Worm (Caenorhabditis elegans) whole organism, L4 larva: ENCODE data around the gene C18B2.5.

ENCODE experiments used
- D1046.2 ChIP-seq: fragments of 200-800 bp; sonication (Bioruptor generic); IDR thresholded peaks from 2 replicates; pipeline ENCODE4 v1.3.6; 2022; ENCODE audit warnings: missing genetic modification characterization, missing compliant biosample characterization
- F49E8.2 ChIP-seq: sonication (generic microtip); optimal IDR thresholded peaks from 2 replicates; lab custom pipeline; 2016; ENCODE audit warnings: missing compliant biosample characterization, mild to moderate bottlenecking, missing genetic modification characterization, borderline replicate concordance
- T26A8.4 ChIP-seq: fragments of 200-800 bp; sonication (Bioruptor generic); IDR thresholded peaks from 2 replicates; pipeline ENCODE4 v1.3.6; 2022; ENCODE audit warnings: missing genetic modification characterization, missing compliant biosample characterization
- Y48G9A.11 ChIP-seq: fragments of 200-800 bp; sonication (Bioruptor generic); IDR thresholded peaks from 2 replicates; pipeline ENCODE4 v1.3.6; 2022; ENCODE audit warnings: missing genetic modification reagents, missing genetic modification characterization, missing compliant biosample characterization
- ZK546.5 ChIP-seq, 2 experiments: sonication (generic microtip); optimal IDR thresholded peaks; 2 replicates each; lab custom pipeline; 2017; ENCODE audit warnings: missing biosample characterization in 2 of 2, missing genetic modification characterization in 2 of 2
- aha-1 ChIP-seq: fragments of 150-350 bp; peaks from one replicate; lab custom pipeline; 2014; ENCODE audit warnings: missing biosample characterization, missing genetic modification characterization
- ceh-82 ChIP-seq: sonication (generic microtip); optimal IDR thresholded peaks from 2 replicates; lab custom pipeline; 2017; ENCODE audit warnings: missing biosample characterization, missing genetic modification characterization
- dmd-6 ChIP-seq: fragments of 200-800 bp; sonication (Bioruptor generic); IDR thresholded peaks from 2 replicates; pipeline ENCODE4 v1.3.6; 2022; ENCODE audit warnings: missing genetic modification reagents, missing genetic modification characterization, missing compliant biosample characterization
- dmd-9 ChIP-seq: fragments of 200-800 bp; sonication (Bioruptor generic); IDR thresholded peaks from 2 replicates; pipeline ENCODE4 v1.3.6; 2022; ENCODE audit warnings: missing genetic modification reagents, missing genetic modification characterization, missing compliant biosample characterization
- duxl-1 ChIP-seq: sonication (generic microtip); optimal IDR thresholded peaks from 2 replicates; lab custom pipeline; 2016; ENCODE audit warnings: mild to moderate bottlenecking, missing genetic modification characterization, moderate library complexity, missing compliant biosample characterization; ENCODE audit not compliant: poor library complexity
- egl-27 ChIP-seq: sonication (generic microtip); optimal IDR thresholded peaks from 3 replicates; lab custom pipeline; 2017; ENCODE audit warnings: missing biosample characterization, missing genetic modification reagents, missing genetic modification characterization
- fkh-10 ChIP-seq: fragments of 150-350 bp; optimal IDR thresholded peaks from 2 replicates; lab custom pipeline; 2014; ENCODE audit warnings: missing biosample characterization, missing genetic modification reagents, missing genetic modification characterization
- fos-1 ChIP-seq: fragments of 150-350 bp; optimal IDR thresholded peaks from 2 replicates; lab custom pipeline; 2014; ENCODE audit warnings: missing biosample characterization, missing genetic modification characterization
- gei-8 ChIP-seq: fragments of 200-800 bp; sonication (Bioruptor generic); optimal IDR thresholded peaks from 2 replicates; lab custom pipeline; 2018; ENCODE audit warnings: mild to moderate bottlenecking, missing genetic modification characterization, missing compliant biosample characterization
- hlh-11 ChIP-seq: fragments of 200-800 bp; sonication (Bioruptor generic); optimal IDR thresholded peaks from 2 replicates; lab custom pipeline; 2018; ENCODE audit warnings: mild to moderate bottlenecking, missing genetic modification characterization, missing compliant biosample characterization
- hlh-30 ChIP-seq: sonication (generic microtip); optimal IDR thresholded peaks from 2 replicates; lab custom pipeline; 2017; ENCODE audit warnings: antibody characterized with exemption, mild to moderate bottlenecking, missing genetic modification characterization, missing compliant biosample characterization; ENCODE audit not compliant: insufficient read depth
- lin-39 ChIP-seq: fragments of 150-350 bp; optimal IDR thresholded peaks from 2 replicates; lab custom pipeline; 2014; ENCODE audit warnings: missing biosample characterization, missing genetic modification reagents, missing genetic modification characterization
- lir-3 ChIP-seq: sonication (generic microtip); optimal IDR thresholded peaks from 2 replicates; lab custom pipeline; 2016; ENCODE audit warnings: mild to moderate bottlenecking, missing genetic modification characterization, missing compliant biosample characterization
- lsy-2 ChIP-seq, 2 experiments: fragments of 150-350 bp in 1 of 2; sonication (generic microtip) in 1 of 2; optimal IDR thresholded peaks; 2 replicates each; lab custom pipeline; 2014 to 2017; ENCODE audit warnings: missing biosample characterization in 2 of 2, missing genetic modification characterization in 2 of 2
- mxl-3 ChIP-seq: fragments of 200-800 bp; sonication (Bioruptor generic); optimal IDR thresholded peaks from 2 replicates; lab custom pipeline; 2018; ENCODE audit warnings: mild to moderate bottlenecking, missing genetic modification characterization, missing compliant biosample characterization
- nhr-111 ChIP-seq: fragments of 200-800 bp; sonication (Bioruptor generic); optimal IDR thresholded peaks from 2 replicates; lab custom pipeline; 2018; ENCODE audit warnings: mild to moderate bottlenecking, missing genetic modification characterization, missing compliant biosample characterization
- nhr-28 ChIP-seq: fragments of 150-350 bp; optimal IDR thresholded peaks from 2 replicates; lab custom pipeline; 2014; ENCODE audit warnings: missing biosample characterization, missing genetic modification characterization
- php-3 ChIP-seq: fragments of 200-800 bp; sonication (Bioruptor generic); IDR thresholded peaks from 2 replicates; pipeline ENCODE4 v1.3.6; 2022; ENCODE audit warnings: missing genetic modification reagents, missing genetic modification characterization, missing compliant biosample characterization
- pqm-1 ChIP-seq: sonication (generic microtip); optimal IDR thresholded peaks from 2 replicates; lab custom pipeline; 2017; ENCODE audit warnings: missing biosample characterization, missing genetic modification characterization
- snpc-4 ChIP-seq: fragments of 150-350 bp; optimal IDR thresholded peaks from 2 replicates; lab custom pipeline; 2014; ENCODE audit warnings: missing biosample characterization, missing genetic modification characterization
- tra-1 ChIP-seq: fragments of 200-800 bp; sonication (Bioruptor generic); IDR thresholded peaks from 2 replicates; pipeline ENCODE4 v1.3.6; 2022; ENCODE audit warnings: missing genetic modification reagents, missing genetic modification characterization, missing compliant biosample characterization
- unc-39 ChIP-seq: sonication (generic microtip); optimal IDR thresholded peaks from 2 replicates; lab custom pipeline; 2017; ENCODE audit warnings: missing biosample characterization, missing genetic modification characterization
- unc-62 ChIP-seq, 3 experiments: fragments of 150-350 bp in 1 of 3; sonication (generic microtip); optimal IDR thresholded peaks in 2 of 3; peaks in 1 of 3; 1 replicate in 1 of 3; 2 replicates in 2 of 3; lab custom pipeline; 2014 to 2017; ENCODE audit warnings: missing biosample characterization in 3 of 3, missing genetic modification characterization in 3 of 3, missing genetic modification reagents in 3 of 3, missing genotype in 1 of 3
- zfp-2 ChIP-seq: sonication (generic microtip); optimal IDR thresholded peaks from 2 replicates; lab custom pipeline; 2016; ENCODE audit warnings: mild to moderate bottlenecking, missing genetic modification characterization, missing compliant biosample characterization
- zfp-3 ChIP-seq: fragments of 200-800 bp; sonication (Bioruptor generic); conservative IDR thresholded peaks from 2 replicates; pipeline ENCODE4 v1.3.6; 2022; ENCODE audit warnings: missing genetic modification reagents, missing genetic modification characterization, missing compliant biosample characterization
- zip-2 ChIP-seq: fragments of 150-350 bp; optimal IDR thresholded peaks from 2 replicates; lab custom pipeline; 2014; ENCODE audit warnings: missing biosample characterization, missing genetic modification characterization
- ztf-7 ChIP-seq: fragments of 150-350 bp; optimal IDR thresholded peaks from 2 replicates; lab custom pipeline; 2014; ENCODE audit warnings: missing biosample characterization, missing genetic modification characterization

Gene C18B2.5

DNA sequence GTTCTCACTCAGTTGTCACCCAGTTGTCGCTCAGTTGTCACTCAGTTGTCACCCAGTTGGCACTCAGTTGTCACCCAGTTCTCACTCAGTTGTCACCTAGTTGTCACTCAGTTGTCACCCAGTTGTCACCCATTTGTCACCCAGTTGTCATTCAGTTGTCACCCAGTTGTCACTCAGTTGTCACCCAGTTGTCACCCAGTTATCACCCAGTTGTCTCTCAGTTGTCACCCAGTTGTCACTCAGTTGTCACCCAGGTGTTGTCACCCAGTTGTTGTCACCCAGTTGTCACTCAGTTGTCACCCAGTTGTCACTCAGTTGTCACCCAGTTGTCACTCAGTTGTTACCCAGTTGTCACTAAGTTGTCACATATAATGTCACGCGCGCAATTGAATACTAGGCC lies 20.7 kb upstream of the C18B2.5 start (continued):
- TF ChIP-seq D1046.2, result peak; percentile 79; the same call in 1 of the 2 replicates

DNA sequence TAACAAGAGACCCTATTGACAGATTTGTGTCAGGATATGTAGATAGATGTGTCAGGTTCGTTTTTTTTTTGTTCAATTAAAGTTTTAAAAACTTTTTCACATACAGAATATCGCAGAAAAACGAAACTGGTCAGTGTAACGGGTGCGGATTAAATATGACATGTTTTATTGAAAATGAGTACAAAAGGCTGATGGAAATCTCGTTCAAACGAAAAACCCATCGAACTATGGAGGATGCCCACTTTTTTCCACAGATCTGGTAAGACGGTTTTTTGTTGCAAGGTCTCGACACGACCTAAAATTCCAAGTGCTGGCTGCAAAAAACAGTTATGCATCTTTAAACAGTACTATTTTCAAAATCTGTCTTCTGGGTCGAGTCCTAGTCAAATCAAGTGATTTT lies 19.2 kb upstream of the C18B2.5 start:
- TF ChIP-seq zfp-2 (tag; lab: Kevin White, UChicago), result no peak
- TF ChIP-seq aha-1 (tag; lab: Kevin White, UChicago), result peak; percentile 58
- TF ChIP-seq unc-62 (GFP tag; optimal IDR thresholded peaks at IDR 0.05 in 1 of 2; lab: Kevin White, UChicago), result peak in 1 of 2 experiments; percentile 93
- no peak for TF ChIP-seq unc-62 (tag; optimal IDR thresholded peaks at IDR 0.05; lab: Kevin White, UChicago)
- TF ChIP-seq mxl-3 (GFP tag; lab: Kevin White, UChicago), result no peak

DNA sequence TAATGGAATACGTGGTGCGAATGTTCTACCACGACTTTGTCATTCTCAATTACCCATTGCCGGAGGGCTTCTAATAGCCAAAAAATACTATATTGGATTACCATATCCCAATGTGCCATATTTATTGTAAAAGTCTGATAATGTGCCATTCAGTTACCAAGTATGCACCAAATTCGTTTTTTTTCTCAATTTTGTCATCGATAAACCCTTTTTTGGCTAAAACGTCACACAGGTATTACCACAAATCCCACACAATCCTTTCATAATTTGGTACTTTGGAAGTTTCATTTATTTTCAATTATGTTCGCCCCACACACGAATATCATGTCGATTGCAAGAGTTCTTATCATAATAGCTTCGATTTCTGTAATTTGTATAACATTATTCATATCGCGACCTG lies 17.1 kb upstream of the C18B2.5 start, which contains the start of gene vep-2:
TSS of gene vep-2 (plus strand) at position 301 of the 400 bp plus-strand sequence.
- TF ChIP-seq nhr-111, result no peak
- no peak for TF ChIP-seq pqm-1 (tag; lab: Kevin White, UChicago)
- TF ChIP-seq hlh-11 (tag; lab: Kevin White, UChicago), result no peak
- no peak for TF ChIP-seq php-3 (GFP tag; lab: Robert Waterston, UW)
- TF ChIP-seq F49E8.2 (tag; lab: Kevin White, UChicago), result no peak
- TF ChIP-seq dmd-6 (GFP tag; lab: Robert Waterston, UW), result no peak
- TF ChIP-seq fos-1 (tag; lab: Kevin White, UChicago), result no peak

DNA sequence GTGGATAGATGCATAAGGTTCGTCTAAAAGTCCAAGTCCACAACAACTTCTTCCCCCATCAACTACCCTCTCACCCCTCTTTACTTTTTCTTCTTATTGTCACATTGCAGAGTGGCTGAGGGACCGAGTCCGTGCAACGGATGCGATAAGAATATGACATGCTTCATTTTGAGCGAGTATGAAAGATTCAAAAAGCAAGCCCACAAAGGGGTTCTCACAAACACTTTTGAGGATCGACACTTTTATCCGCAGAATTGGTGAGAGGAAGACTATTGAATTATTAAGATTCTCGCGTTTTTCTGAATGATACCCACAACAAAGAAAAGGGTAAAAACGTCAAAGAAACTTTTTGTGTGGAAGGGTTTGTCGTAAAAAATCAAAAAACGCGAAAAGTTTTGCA lies 14.7 kb upstream of the C18B2.5 start:
- TF ChIP-seq lir-3 (tag; lab: Kevin White, UChicago) (no peak), unc-62 (GFP tag; optimal IDR thresholded peaks at IDR 0.05 in 1 of 2; lab: Kevin White, UChicago) (peak in 1 of 2 experiments; percentile 54), unc-62 (tag; optimal IDR thresholded peaks at IDR 0.05; lab: Kevin White, UChicago) (no peak), hlh-30 (tag; lab: Kevin White, UChicago) (no peak), lin-39 (tag; lab: Kevin White, UChicago) (no peak)

DNA sequence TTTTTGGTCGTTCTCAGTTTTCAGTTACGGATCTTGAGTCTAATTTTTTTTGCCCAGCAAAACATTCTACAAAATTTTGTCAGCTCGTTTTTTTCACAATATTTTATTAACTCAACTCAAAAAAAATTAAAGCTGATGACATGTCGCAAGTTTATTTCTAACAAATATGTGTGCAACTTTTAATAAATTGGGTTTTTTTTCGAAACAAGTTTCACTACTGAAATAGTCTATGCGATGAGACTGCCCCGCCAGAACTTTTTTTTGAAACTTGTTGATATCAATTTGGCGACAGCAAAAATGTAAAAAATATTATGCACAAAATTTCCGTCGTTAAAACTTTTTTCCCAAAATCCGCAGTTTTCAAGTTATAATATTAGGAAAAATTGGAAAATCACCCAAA lies 12.3 kb upstream of the C18B2.5 start, which contains the start of gene C18B2.2:
TSS of gene C18B2.2 (plus strand) at position 301 of the 400 bp plus-strand sequence.
- TF ChIP-seq fkh-10 (GFP tag; lab: Kevin White, UChicago) (no peak), ceh-82 (no peak), aha-1 (tag; lab: Kevin White, UChicago) (peak; percentile 61)

DNA sequence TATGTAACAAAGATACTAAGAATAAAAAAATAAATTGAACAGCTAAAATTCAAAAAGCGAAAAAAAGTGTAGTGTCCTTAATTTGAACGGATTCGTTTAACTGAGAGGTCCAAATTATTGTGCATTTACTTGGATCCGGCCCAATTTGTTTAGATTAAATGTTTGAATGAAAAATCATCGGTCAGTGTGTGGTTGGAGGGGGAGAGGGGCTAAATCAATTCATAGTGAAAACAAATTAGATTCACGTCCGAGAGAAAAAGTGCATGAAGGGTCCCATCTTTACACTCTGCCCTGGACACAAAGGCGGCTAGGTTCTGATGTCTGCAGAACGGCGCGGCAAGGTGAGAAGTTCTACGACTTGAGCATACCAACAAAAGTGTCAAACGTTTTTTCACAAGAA lies 8.0 kb upstream of the C18B2.5 start:
- no peak for TF ChIP-seq fkh-10 (GFP tag; lab: Kevin White, UChicago)
- no peak for TF ChIP-seq egl-27 (tag; lab: Kevin White, UChicago)
- no peak for TF ChIP-seq ztf-7 (tag; lab: Kevin White, UChicago)
- no peak for TF ChIP-seq ZK546.5 (tag; optimal IDR thresholded peaks at IDR 0.05; lab: Kevin White, UChicago)
- TF ChIP-seq snpc-4 (tag; lab: Kevin White, UChicago), result no peak
- TF ChIP-seq, all 104 proteins: peak for 0

DNA sequence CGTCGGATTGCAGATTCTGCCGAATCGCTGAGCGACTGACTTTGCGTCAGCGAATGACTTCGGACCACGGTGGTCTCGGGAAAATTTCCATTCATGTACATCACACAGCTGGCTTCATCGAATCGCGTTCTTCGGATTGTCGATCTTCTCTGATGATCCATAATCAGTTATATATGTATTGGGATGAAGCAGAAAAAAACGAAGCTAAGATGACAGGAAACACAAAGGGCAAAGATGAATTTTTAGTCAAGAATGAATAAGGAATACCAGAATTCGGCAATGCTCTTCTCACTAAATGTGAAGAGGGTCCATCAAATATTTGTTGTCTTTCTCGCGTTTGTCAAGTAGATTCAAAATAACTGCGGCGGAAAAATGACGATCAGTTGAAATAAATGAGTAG lies 6.3 kb upstream of the C18B2.5 start, which contains the start of gene del-9:
TSS of gene del-9 (minus strand) at position 101 of the 400 bp plus-strand sequence.
- no peak for TF ChIP-seq gei-8 (GFP tag; lab: Kevin White, UChicago)
- TF ChIP-seq unc-39 (tag; lab: Kevin White, UChicago), result no peak
- TF ChIP-seq dmd-6 (GFP tag; lab: Robert Waterston, UW), result no peak
- no peak for TF ChIP-seq dmd-9 (GFP tag; lab: Robert Waterston, UW)
- no peak for TF ChIP-seq T26A8.4 (GFP tag; lab: Robert Waterston, UW)
- no peak for TF ChIP-seq lsy-2 (tag; optimal IDR thresholded peaks at IDR 0.05; lab: Kevin White, UChicago)
- no peak for TF ChIP-seq tra-1 (GFP tag; lab: Robert Waterston, UW)
- TF ChIP-seq Y48G9A.11 (GFP tag; lab: Robert Waterston, UW), result no peak
- no peak for TF ChIP-seq duxl-1
- no peak for TF ChIP-seq zip-2
- TF ChIP-seq nhr-28 (tag; lab: Kevin White, UChicago), result no peak
- no peak for TF ChIP-seq ztf-7 (tag; lab: Kevin White, UChicago)
- no peak for TF ChIP-seq zfp-3 (GFP tag; lab: Robert Waterston, UW)
